Worm (Caenorhabditis elegans) whole organism, L4/young adult: ENCODE results near the gene F20B6.4.

Source experiments
- W03F9.2 ChIP-seq: fragments of 150-350 bp; optimal IDR thresholded peaks from 2 replicates; lab custom pipeline; 2014; ENCODE audit warnings: missing biosample characterization, missing genetic modification characterization
- dao-5 ChIP-seq: sonication (generic microtip); optimal IDR thresholded peaks from 2 replicates; lab custom pipeline; 2016; ENCODE audit warnings: missing genotype, missing genetic modification characterization, moderate library complexity, missing compliant biosample characterization
- him-1 ChIP-seq: sonication (generic microtip); optimal IDR thresholded peaks from 2 replicates; lab custom pipeline; 2016; ENCODE audit warnings: missing genotype, missing genetic modification reagents, missing genetic modification characterization, missing compliant biosample characterization

DNA sequence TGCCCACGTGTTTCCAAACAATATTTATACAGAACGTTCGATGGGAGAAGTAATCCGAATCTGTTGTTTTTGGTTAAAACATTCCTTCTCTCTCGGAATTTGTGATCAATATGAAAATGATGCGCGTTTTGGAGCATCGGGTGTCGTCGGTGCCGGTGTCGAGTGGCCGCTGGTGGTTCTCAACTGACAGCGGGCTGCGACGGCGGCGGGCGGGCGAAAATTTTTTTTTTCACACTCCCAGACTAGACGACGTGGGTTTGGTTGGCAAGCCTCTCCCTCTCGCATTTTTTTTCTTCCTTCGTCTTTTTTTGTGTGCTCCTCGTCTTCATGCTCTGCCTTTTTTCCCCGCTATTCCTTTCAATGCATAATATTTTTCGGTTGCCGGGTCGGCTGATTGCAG lies 21.8 kb upstream of the F20B6.4 start, which contains the start of gene W01H2.2:
- TF ChIP-seq him-1 (tag; lab: Kevin White, UChicago) (no peak), W03F9.2 (tag; lab: Kevin White, UChicago) (no peak), dao-5 (tag; lab: Kevin White, UChicago) (no peak)
